Worm (Caenorhabditis elegans) whole organism, L4 larva: Measurements from ENCODE around the gene spe-41.

ENCODE experiments used
- D1046.2 ChIP-seq: fragments of 200-800 bp; sonication (Bioruptor generic); IDR thresholded peaks from 2 replicates; pipeline ENCODE4 v1.3.6; 2022; ENCODE audit warnings: missing genetic modification characterization, missing compliant biosample characterization
- F10B5.3 ChIP-seq: sonication (generic microtip); optimal IDR thresholded peaks from 2 replicates; lab custom pipeline; 2016; ENCODE audit warnings: mild to moderate bottlenecking, missing genetic modification characterization, missing compliant biosample characterization
- F26F4.8 ChIP-seq: fragments of 200-800 bp; sonication (Bioruptor generic); conservative IDR thresholded peaks from 2 replicates; pipeline ENCODE4 v1.3.6; 2022; ENCODE audit warnings: missing genetic modification characterization, missing compliant biosample characterization
- F37D6.2 ChIP-seq: sonication (generic microtip); optimal IDR thresholded peaks from 2 replicates; lab custom pipeline; 2016; ENCODE audit warnings: mild to moderate bottlenecking, missing genetic modification characterization, missing compliant biosample characterization
- R02D3.7 ChIP-seq: fragments of 150-350 bp; sonication (generic microtip); optimal IDR thresholded peaks from 3 replicates; lab custom pipeline; 2014; ENCODE audit warnings: missing biosample characterization, missing genetic modification characterization
- T26A8.4 ChIP-seq: fragments of 200-800 bp; sonication (Bioruptor generic); IDR thresholded peaks from 2 replicates; pipeline ENCODE4 v1.3.6; 2022; ENCODE audit warnings: missing genetic modification characterization, missing compliant biosample characterization
- aha-1 ChIP-seq: fragments of 150-350 bp; peaks from one replicate; lab custom pipeline; 2014; ENCODE audit warnings: missing biosample characterization, missing genetic modification characterization
- aly-2 ChIP-seq: sonication (generic microtip); optimal IDR thresholded peaks from 2 replicates; lab custom pipeline; 2018; ENCODE audit warnings: missing biosample characterization, missing genetic modification characterization
- arid-1 ChIP-seq: fragments of 200-800 bp; sonication (Bioruptor generic); conservative IDR thresholded peaks from 2 replicates; pipeline ENCODE4 v1.3.6; 2022; ENCODE audit warnings: missing genetic modification reagents, missing genetic modification characterization, missing compliant biosample characterization
- ceh-20 ChIP-seq: fragments of 200-800 bp; sonication (Bioruptor generic); IDR thresholded peaks from 2 replicates; pipeline ENCODE4 v1.3.6; 2022; ENCODE audit warnings: missing genetic modification reagents, missing genetic modification characterization, missing compliant biosample characterization
- ceh-62 ChIP-seq: sonication (generic microtip); optimal IDR thresholded peaks from 2 replicates; lab custom pipeline; 2017; ENCODE audit warnings: missing biosample characterization, missing genetic modification characterization
- ces-1 ChIP-seq: fragments of 150-350 bp; sonication (generic microtip); optimal IDR thresholded peaks from 4 replicates; lab custom pipeline; 2014; ENCODE audit warnings: missing biosample characterization, missing genetic modification reagents, missing genetic modification characterization
- cey-2 ChIP-seq: sonication (generic microtip); optimal IDR thresholded peaks from 3 replicates; lab custom pipeline; 2017; ENCODE audit warnings: missing genetic modification characterization, mild to moderate bottlenecking, missing compliant biosample characterization, antibody characterized with exemption, borderline replicate concordance; ENCODE audit not compliant: insufficient read depth
- ctbp-1 ChIP-seq: fragments of 200-800 bp; sonication (Bioruptor generic); IDR thresholded peaks from 2 replicates; pipeline ENCODE4 v1.3.6; 2022; ENCODE audit warnings: missing genetic modification reagents, missing genetic modification characterization, missing compliant biosample characterization
- daf-16 ChIP-seq, 3 experiments: sonication (generic microtip); optimal IDR thresholded peaks; 2 replicates each; lab custom pipeline; 2016 to 2017; ENCODE audit warnings: missing genetic modification characterization in 3 of 3, missing genetic modification reagents in 3 of 3, mild to moderate bottlenecking in 2 of 3, missing compliant biosample characterization in 2 of 3, missing biosample characterization in 1 of 3, moderate library complexity in 1 of 3
- dmd-6 ChIP-seq: fragments of 200-800 bp; sonication (Bioruptor generic); IDR thresholded peaks from 2 replicates; pipeline ENCODE4 v1.3.6; 2022; ENCODE audit warnings: missing genetic modification reagents, missing genetic modification characterization, missing compliant biosample characterization
- dmd-9 ChIP-seq: fragments of 200-800 bp; sonication (Bioruptor generic); IDR thresholded peaks from 2 replicates; pipeline ENCODE4 v1.3.6; 2022; ENCODE audit warnings: missing genetic modification reagents, missing genetic modification characterization, missing compliant biosample characterization
- dpl-1 ChIP-seq: fragments of 150-350 bp; optimal IDR thresholded peaks from 2 replicates; lab custom pipeline; 2014; ENCODE audit warnings: missing biosample characterization, missing genetic modification reagents, missing genetic modification characterization
- dve-1 ChIP-seq: sonication (generic microtip); optimal IDR thresholded peaks from 2 replicates; lab custom pipeline; 2017; ENCODE audit warnings: antibody characterized with exemption, mild to moderate bottlenecking, missing genetic modification characterization, missing compliant biosample characterization; ENCODE audit not compliant: insufficient read depth
- egl-27 ChIP-seq: sonication (generic microtip); optimal IDR thresholded peaks from 3 replicates; lab custom pipeline; 2017; ENCODE audit warnings: missing biosample characterization, missing genetic modification reagents, missing genetic modification characterization
- egl-43 ChIP-seq: fragments of 200-800 bp; sonication (Bioruptor generic); IDR thresholded peaks from 2 replicates; pipeline ENCODE4 v1.3.6; 2022; ENCODE audit warnings: missing genetic modification reagents, missing genetic modification characterization, missing compliant biosample characterization
- fkh-10 ChIP-seq: fragments of 150-350 bp; optimal IDR thresholded peaks from 2 replicates; lab custom pipeline; 2014; ENCODE audit warnings: missing biosample characterization, missing genetic modification reagents, missing genetic modification characterization
- fos-1 ChIP-seq: fragments of 150-350 bp; optimal IDR thresholded peaks from 2 replicates; lab custom pipeline; 2014; ENCODE audit warnings: missing biosample characterization, missing genetic modification characterization
- hmg-1.1 ChIP-seq: fragments of 200-800 bp; sonication (Bioruptor generic); IDR thresholded peaks from 2 replicates; pipeline ENCODE4 v1.3.6; 2022; ENCODE audit warnings: missing genetic modification reagents, missing genetic modification characterization, missing compliant biosample characterization
- lin-29 ChIP-seq: fragments of 200-800 bp; sonication (Bioruptor generic); IDR thresholded peaks from 2 replicates; pipeline ENCODE4 v1.3.6; 2022; ENCODE audit warnings: missing genetic modification reagents, missing genetic modification characterization, missing compliant biosample characterization
- lsy-2 ChIP-seq, 2 experiments: fragments of 150-350 bp in 1 of 2; sonication (generic microtip) in 1 of 2; optimal IDR thresholded peaks; 2 replicates each; lab custom pipeline; 2014 to 2017; ENCODE audit warnings: missing biosample characterization in 2 of 2, missing genetic modification characterization in 2 of 2
- mdt-29 ChIP-seq: fragments of 200-800 bp; sonication (Bioruptor generic); IDR thresholded peaks from 2 replicates; pipeline ENCODE4 v1.3.6; 2022; ENCODE audit warnings: missing genetic modification reagents, missing genetic modification characterization, missing compliant biosample characterization
- mes-2 ChIP-seq: sonication (generic microtip); optimal IDR thresholded peaks from 2 replicates; lab custom pipeline; 2016; ENCODE audit warnings: missing genotype, mild to moderate bottlenecking, missing genetic modification characterization, missing compliant biosample characterization; ENCODE audit not compliant: poor library complexity, severe bottlenecking
- mxl-3 ChIP-seq: fragments of 200-800 bp; sonication (Bioruptor generic); optimal IDR thresholded peaks from 2 replicates; lab custom pipeline; 2018; ENCODE audit warnings: mild to moderate bottlenecking, missing genetic modification characterization, missing compliant biosample characterization
- nhr-11 ChIP-seq: fragments of 150-350 bp; optimal IDR thresholded peaks from 2 replicates; lab custom pipeline; 2014; ENCODE audit warnings: missing biosample characterization, missing genetic modification characterization
- nhr-237 ChIP-seq: sonication (generic microtip); optimal IDR thresholded peaks from 2 replicates; lab custom pipeline; 2017; ENCODE audit warnings: missing biosample characterization, missing genetic modification characterization
- nhr-25 ChIP-seq: sonication (generic microtip); optimal IDR thresholded peaks from 2 replicates; lab custom pipeline; 2017; ENCODE audit warnings: missing genetic modification characterization, mild to moderate bottlenecking, missing compliant biosample characterization, antibody characterized with exemption, moderate library complexity, borderline replicate concordance; ENCODE audit not compliant: insufficient read depth
- nhr-28 ChIP-seq: fragments of 150-350 bp; optimal IDR thresholded peaks from 2 replicates; lab custom pipeline; 2014; ENCODE audit warnings: missing biosample characterization, missing genetic modification characterization
- nhr-48 ChIP-seq: sonication (generic microtip); optimal IDR thresholded peaks from 2 replicates; lab custom pipeline; 2016; ENCODE audit warnings: mild to moderate bottlenecking, missing genetic modification characterization, missing compliant biosample characterization
- pha-4 ChIP-seq, 2 experiments: fragments of 150-350 bp in 1 of 2; fragments of 200-800 bp in 1 of 2; sonication (Bioruptor generic) in 1 of 2; IDR thresholded peaks in 1 of 2; optimal IDR thresholded peaks in 1 of 2; 2 replicates each; pipeline versions ENCODE4 v1.3.6 to Lab custom; 2014 to 2022; ENCODE audit warnings: missing genetic modification characterization in 2 of 2, missing genetic modification reagents in 2 of 2, missing biosample characterization in 1 of 2, missing compliant biosample characterization in 1 of 2
- pqm-1 ChIP-seq: sonication (generic microtip); optimal IDR thresholded peaks from 2 replicates; lab custom pipeline; 2017; ENCODE audit warnings: missing biosample characterization, missing genetic modification characterization
- rbr-2 ChIP-seq: sonication (generic microtip); optimal IDR thresholded peaks from 2 replicates; lab custom pipeline; 2016; ENCODE audit warnings: missing genotype, missing genetic modification characterization, missing compliant biosample characterization
- skn-1 ChIP-seq: fragments of 150-350 bp; optimal IDR thresholded peaks from 2 replicates; lab custom pipeline; 2014; ENCODE audit warnings: missing biosample characterization, missing genetic modification characterization
- snpc-4 ChIP-seq: fragments of 150-350 bp; optimal IDR thresholded peaks from 2 replicates; lab custom pipeline; 2014; ENCODE audit warnings: missing biosample characterization, missing genetic modification characterization
- spr-1 ChIP-seq: sonication (generic microtip); optimal IDR thresholded peaks from 2 replicates; lab custom pipeline; 2016; ENCODE audit warnings: mild to moderate bottlenecking, missing genetic modification characterization, missing compliant biosample characterization
- tra-1 ChIP-seq: fragments of 200-800 bp; sonication (Bioruptor generic); IDR thresholded peaks from 2 replicates; pipeline ENCODE4 v1.3.6; 2022; ENCODE audit warnings: missing genetic modification reagents, missing genetic modification characterization, missing compliant biosample characterization
- zip-11 ChIP-seq: fragments of 200-800 bp; sonication (Bioruptor generic); IDR thresholded peaks from 2 replicates; pipeline ENCODE4 v1.3.6; 2022; ENCODE audit warnings: missing genetic modification characterization, missing compliant biosample characterization
- ztf-11 ChIP-seq: fragments of 150-350 bp; optimal IDR thresholded peaks from 2 replicates; lab custom pipeline; 2014; ENCODE audit warnings: missing biosample characterization, missing genetic modification characterization
- ztf-7 ChIP-seq: fragments of 150-350 bp; optimal IDR thresholded peaks from 2 replicates; lab custom pipeline; 2014; ENCODE audit warnings: missing biosample characterization, missing genetic modification characterization

The spe-41 gene

DNA sequence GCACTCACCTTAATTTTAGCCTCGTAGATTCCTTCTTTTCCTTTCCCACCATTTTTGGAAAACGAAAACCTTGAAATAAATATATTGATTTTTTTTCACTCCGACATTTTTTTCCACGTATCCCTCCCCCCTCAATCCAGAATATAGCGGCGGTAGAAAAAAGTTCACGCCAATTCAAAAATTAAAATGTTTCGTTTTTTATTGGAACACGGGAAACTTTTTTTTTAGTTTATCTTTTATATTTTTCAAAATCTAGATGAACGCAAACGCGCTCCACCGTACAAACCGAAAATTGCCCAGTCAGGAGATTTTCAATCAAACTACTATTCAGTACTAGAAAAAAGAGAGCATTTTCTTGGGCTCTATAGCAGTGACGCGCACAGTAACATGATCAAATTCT lies at the start of gene spe-41:
TSS of gene spe-41 (minus strand) at position 72 of the 400 bp plus-strand sequence.
- TF ChIP-seq arid-1 (no peak), aha-1 (peak; percentile 90), dmd-9 (no peak), hmg-1.1 (GFP tag; lab: Robert Waterston, UW) (no peak), nhr-28 (tag; lab: Kevin White, UChicago) (no peak), T26A8.4 (no peak), cey-2 (no peak), pha-4 (GFP tag; IDR thresholded peaks at IDR 0.05; lab: Robert Waterston, UW) (no peak), pha-4 (tag; optimal IDR thresholded peaks at IDR 0.05; lab: Kevin White, UChicago) (no peak)

ce11 chrIII:3493138-3493537 lies 49.1 kb upstream of the spe-41 start, which contains the start of gene gly-14:
Gene gly-14, minus strand, starts transcription at chrIII:3493238.
- TF ChIP-seq pha-4 (GFP tag; IDR thresholded peaks at IDR 0.05; lab: Robert Waterston, UW): no peak
- no peak for TF ChIP-seq pha-4 (tag; optimal IDR thresholded peaks at IDR 0.05; lab: Kevin White, UChicago)
- no peak for TF ChIP-seq nhr-237 (tag; lab: Kevin White, UChicago)
- no peak for TF ChIP-seq lsy-2 (tag; optimal IDR thresholded peaks at IDR 0.05; lab: Kevin White, UChicago)
- TF ChIP-seq spr-1 (tag; lab: Kevin White, UChicago): no peak
- no peak for TF ChIP-seq egl-27
- no peak for TF ChIP-seq R02D3.7 (tag; lab: Kevin White, UChicago)
- no peak for TF ChIP-seq mxl-3 (GFP tag; lab: Kevin White, UChicago)
- no peak for TF ChIP-seq snpc-4 (tag; lab: Kevin White, UChicago)
- TF ChIP-seq F10B5.3 (tag; lab: Kevin White, UChicago): no peak
- TF ChIP-seq ztf-7 (tag; lab: Kevin White, UChicago): no peak
- no peak for TF ChIP-seq ztf-11 (tag; lab: Kevin White, UChicago)
- TF ChIP-seq nhr-11: no peak
- no peak for TF ChIP-seq fkh-10
- no peak for TF ChIP-seq rbr-2 (tag; lab: Kevin White, UChicago)
- no peak for TF ChIP-seq egl-43 (GFP tag; lab: Robert Waterston, UW)
- no peak for TF ChIP-seq ceh-20

ce11 chrIII:3488224-3488623 lies 44.2 kb upstream of the spe-41 start, which contains the start of gene C34C12.7:
Gene C34C12.7, minus strand, starts transcription at chrIII:3488341.
- TF ChIP-seq nhr-28 (tag; lab: Kevin White, UChicago) (peak; percentile 13), D1046.2 (no peak), nhr-25 (tag; lab: Kevin White, UChicago) (no peak), fos-1 (no peak), hmg-1.1 (GFP tag; lab: Robert Waterston, UW) (no peak)
- TF ChIP-seq, all 104 proteins: peak for 1

ce11 chrIII:3487133-3487532 lies 43.1 kb upstream of the spe-41 start:
- TF ChIP-seq mdt-29 (no peak), nhr-11 (no peak), daf-16 (GFP tag; optimal IDR thresholded peaks at IDR 0.05; lab: Kevin White, UChicago) (no peak), daf-16 (tag; optimal IDR thresholded peaks at IDR 0.05; lab: Kevin White, UChicago) (no peak), dpl-1 (GFP tag; lab: Kevin White, UChicago) (no peak)

- no peak for TF ChIP-seq ceh-62 (tag; lab: Kevin White, UChicago)
- peak in 1 of 2 experiments; percentile 12 for TF ChIP-seq lsy-2 (tag; optimal IDR thresholded peaks at IDR 0.05; lab: Kevin White, UChicago)
- TF ChIP-seq tra-1 (GFP tag; lab: Robert Waterston, UW): 0 out of 2 replicates have a peak, but pooled peaks have one; percentile 31
- TF ChIP-seq ces-1 (GFP tag; lab: Kevin White, UChicago): no peak
- TF ChIP-seq ceh-20: no peak
- TF ChIP-seq nhr-48 (tag; lab: Kevin White, UChicago): peak; percentile 1
- TF ChIP-seq F37D6.2 (tag; lab: Kevin White, UChicago): no peak
- no peak for TF ChIP-seq ctbp-1 (GFP tag; lab: Robert Waterston, UW)
- 0 out of 2 replicates have a peak, but pooled peaks have one; percentile 9 for TF ChIP-seq dmd-6 (GFP tag; lab: Robert Waterston, UW)
- peak; percentile 71 for TF ChIP-seq nhr-28 (tag; lab: Kevin White, UChicago)
- TF ChIP-seq pqm-1 (tag; lab: Kevin White, UChicago): no peak
- TF ChIP-seq skn-1: no peak
- no peak for TF ChIP-seq egl-43 (GFP tag; lab: Robert Waterston, UW)
- no peak for TF ChIP-seq zip-11 (GFP tag; lab: Robert Waterston, UW)
- TF ChIP-seq dve-1 (tag; lab: Kevin White, UChicago): peak; percentile 21
- TF ChIP-seq F26F4.8: no peak
- TF ChIP-seq aly-2: no peak
- no peak for TF ChIP-seq F10B5.3 (tag; lab: Kevin White, UChicago)
- TF ChIP-seq mes-2 (tag; lab: Kevin White, UChicago): no peak
- no peak for TF ChIP-seq lin-29 (GFP tag; lab: Robert Waterston, UW)
These were observed 42.0 kb upstream of the spe-41 start for ce11 chrIII:3486055-3486454.
